Fruit fly (Drosophila melanogaster) whole organism, embryonic: Measurements from ENCODE around the gene arm.

Source experiments
- CG1024 ChIP-seq: fragments of 200-800 bp; sonication (Bioruptor generic); IDR thresholded peaks from 2 replicates; pipeline ENCODE4 v1.3.6; 2022; ENCODE audit warnings: missing biosample characterization, missing genetic modification characterization
- CG11695 ChIP-seq: fragments of 200-800 bp; sonication (Bioruptor generic); IDR thresholded peaks from 3 replicates; pipeline ENCODE4 v1.3.6; 2022; ENCODE audit warnings: missing biosample characterization, missing genetic modification characterization
- CG13287 ChIP-seq: fragments of 200-800 bp; sonication (Bioruptor generic); IDR thresholded peaks from 2 replicates; pipeline ENCODE4 v1.3.6; 2022; ENCODE audit warnings: missing biosample characterization, missing genetic modification characterization; ENCODE audit not compliant: partially characterized antibody
- CG14965 ChIP-seq: fragments of 200-800 bp; sonication (Bioruptor generic); optimal IDR thresholded peaks from 2 replicates; lab custom pipeline; 2016; ENCODE audit warnings: missing biosample characterization, missing genetic modification characterization, borderline replicate concordance
- CG1647 ChIP-seq: fragments of 200-800 bp; sonication (Bioruptor generic); optimal IDR thresholded peaks from 3 replicates; lab custom pipeline; 2016; ENCODE audit warnings: missing biosample characterization, missing genetic modification characterization
- CG30403 ChIP-seq: fragments of 200-800 bp; sonication (Bioruptor generic); optimal IDR thresholded peaks from 3 replicates; lab custom pipeline; 2016; ENCODE audit warnings: missing biosample characterization, missing genetic modification characterization
- CG31441 ChIP-seq: fragments of 200-800 bp; sonication (Bioruptor generic); IDR thresholded peaks from 2 replicates; pipeline ENCODE4 v1.3.6; 2022; ENCODE audit warnings: missing biosample characterization, missing genetic modification characterization
- CG32767 ChIP-seq: fragments of 200-800 bp; sonication (Bioruptor generic); IDR thresholded peaks from 2 replicates; pipeline ENCODE4 v1.3.6; 2022; ENCODE audit warnings: missing biosample characterization, missing genetic modification characterization
- CG34224 ChIP-seq: fragments of 200-800 bp; sonication (Bioruptor generic); IDR thresholded peaks from 3 replicates; pipeline ENCODE4 v1.3.6; 2022; ENCODE audit warnings: missing biosample characterization, missing genetic modification characterization; ENCODE audit not compliant: partially characterized antibody
- CG34422 ChIP-seq: fragments of 200-800 bp; sonication (Bioruptor generic); IDR thresholded peaks from 3 replicates; pipeline ENCODE4 v1.3.6; 2022; ENCODE audit warnings: missing biosample characterization, missing genetic modification characterization
- CG4360 ChIP-seq: fragments of 200-800 bp; sonication (Bioruptor generic); IDR thresholded peaks from 2 replicates; pipeline ENCODE4 v1.3.6; 2022; ENCODE audit warnings: missing biosample characterization, missing genetic modification characterization
- CG5245 ChIP-seq: fragments of 200-800 bp; sonication (Bioruptor generic); optimal IDR thresholded peaks from 3 replicates; lab custom pipeline; 2016; ENCODE audit warnings: missing biosample characterization, missing genetic modification characterization
- CG5953 ChIP-seq: fragments of 200-800 bp; sonication (Bioruptor generic); IDR thresholded peaks from 2 replicates; pipeline ENCODE4 v1.3.6; 2022; ENCODE audit warnings: missing biosample characterization, missing genetic modification characterization
- CG6254 ChIP-seq: fragments of 200-800 bp; sonication (Bioruptor generic); optimal IDR thresholded peaks from 3 replicates; lab custom pipeline; 2017; ENCODE audit warnings: mild to moderate bottlenecking, missing biosample characterization, missing genetic modification reagents, missing genetic modification characterization
- CG7271 ChIP-seq: fragments of 200-800 bp; sonication (Bioruptor generic); optimal IDR thresholded peaks from 2 replicates; lab custom pipeline; 2018; ENCODE audit warnings: missing biosample characterization, mild to moderate bottlenecking, missing genetic modification characterization, moderate library complexity
- CG7928 ChIP-seq: fragments of 200-800 bp; sonication (Bioruptor generic); optimal IDR thresholded peaks from 2 replicates; lab custom pipeline; 2017; ENCODE audit warnings: missing biosample characterization, mild to moderate bottlenecking, missing genetic modification characterization
- CG8924 ChIP-seq: fragments of 200-800 bp; optimal IDR thresholded peaks from 3 replicates; lab custom pipeline; 2019; ENCODE audit warnings: missing biosample characterization, mild to moderate bottlenecking, missing genetic modification characterization, moderate library complexity
- E2f2 ChIP-seq: fragments of 200-800 bp; sonication (Bioruptor generic); IDR thresholded peaks from 2 replicates; pipeline ENCODE4 v1.3.6; 2022; ENCODE audit warnings: missing biosample characterization, missing genetic modification characterization
- Fer2 ChIP-seq: fragments of 200-800 bp; sonication (Bioruptor generic); optimal IDR thresholded peaks from 2 replicates; lab custom pipeline; 2018; ENCODE audit warnings: missing biosample characterization, mild to moderate bottlenecking, missing genetic modification characterization, moderate library complexity
- Hand ChIP-seq: fragments of 200-800 bp; sonication (Bioruptor generic); optimal IDR thresholded peaks from 2 replicates; lab custom pipeline; 2017; ENCODE audit warnings: mild to moderate bottlenecking, missing biosample characterization, missing genetic modification reagents, missing genetic modification characterization
- HmgZ ChIP-seq: fragments of 200-800 bp; sonication (Bioruptor generic); optimal IDR thresholded peaks from 2 replicates; lab custom pipeline; 2018; ENCODE audit warnings: missing biosample characterization, mild to moderate bottlenecking, missing genetic modification characterization
- Hr3 ChIP-seq: fragments of 200-800 bp; sonication (Bioruptor generic); optimal IDR thresholded peaks from 3 replicates; lab custom pipeline; 2016; ENCODE audit warnings: missing biosample characterization, missing genetic modification characterization
- MBD-R2 ChIP-seq: fragments of 200-800 bp; sonication (Bioruptor generic); IDR thresholded peaks from 2 replicates; pipeline ENCODE4 v1.3.6; 2022; ENCODE audit warnings: missing biosample characterization, missing genetic modification characterization
- Nf-YC ChIP-seq: fragments of 200-800 bp; optimal IDR thresholded peaks from 3 replicates; lab custom pipeline; 2019; ENCODE audit warnings: missing biosample characterization, mild to moderate bottlenecking, missing genetic modification characterization, moderate library complexity
- Pdp1 ChIP-seq, 2 experiments: fragments of 200-800 bp; sonication (Bioruptor generic); optimal IDR thresholded peaks; 3 replicates each; lab custom pipeline; 2016; ENCODE audit warnings: missing biosample characterization in 2 of 2, missing genetic modification characterization in 2 of 2, mild to moderate bottlenecking in 1 of 2, moderate library complexity in 1 of 2
- Ptx1 ChIP-seq: fragments of 200-800 bp; sonication (Bioruptor generic); IDR thresholded peaks from 2 replicates; pipeline ENCODE4 v1.3.6; 2022; ENCODE audit warnings: missing biosample characterization, missing genetic modification characterization
- Rx ChIP-seq: fragments of 200-800 bp; sonication (Bioruptor generic); IDR thresholded peaks from 2 replicates; pipeline ENCODE4 v1.3.6; 2022; ENCODE audit warnings: missing biosample characterization, missing genetic modification characterization
- Scr ChIP-seq: fragments of 200-800 bp; sonication (Bioruptor generic); IDR thresholded peaks from 2 replicates; pipeline ENCODE4 v1.3.6; 2022; ENCODE audit warnings: missing biosample characterization, missing genetic modification characterization; ENCODE audit not compliant: partially characterized antibody
- Sox102F ChIP-seq: fragments of 200-800 bp; sonication (Bioruptor generic); optimal IDR thresholded peaks from 2 replicates; lab custom pipeline; 2018; ENCODE audit warnings: missing biosample characterization, mild to moderate bottlenecking, missing genetic modification characterization, moderate library complexity
- TFAM ChIP-seq: fragments of 200-800 bp; sonication (Bioruptor generic); optimal IDR thresholded peaks from 2 replicates; lab custom pipeline; 2017; ENCODE audit warnings: missing biosample characterization, missing genetic modification characterization, inconsistent platforms
- abd-A ChIP-seq: fragments of 200-800 bp; sonication (Bioruptor generic); optimal IDR thresholded peaks from 3 replicates; lab custom pipeline; 2019; ENCODE audit warnings: missing biosample characterization, mild to moderate bottlenecking, missing genetic modification characterization, moderate library complexity
- ase ChIP-seq: fragments of 200-800 bp; sonication (Bioruptor generic); IDR thresholded peaks from 3 replicates; pipeline ENCODE4 v1.3.6; 2022; ENCODE audit warnings: missing biosample characterization, missing genetic modification characterization
- bsh ChIP-seq, 2 experiments: fragments of 200-800 bp; sonication (Bioruptor generic); optimal IDR thresholded peaks; 2 replicates each; lab custom pipeline; 2017 to 2018; ENCODE audit warnings: mild to moderate bottlenecking in 2 of 2, missing biosample characterization in 2 of 2, missing genetic modification characterization in 2 of 2, moderate library complexity in 1 of 2
- chif ChIP-seq, 2 experiments: fragments of 200-800 bp; sonication (Bioruptor generic); optimal IDR thresholded peaks; 3 replicates each; lab custom pipeline; 2016; ENCODE audit warnings: missing biosample characterization in 2 of 2, missing genetic modification characterization in 2 of 2
- chn ChIP-seq: fragments of 200-800 bp; sonication (Bioruptor generic); optimal IDR thresholded peaks from 2 replicates; lab custom pipeline; 2016; ENCODE audit warnings: missing biosample characterization, missing genetic modification characterization
- crc ChIP-seq: fragments of 200-800 bp; sonication (Bioruptor generic); optimal IDR thresholded peaks from 2 replicates; lab custom pipeline; 2016; ENCODE audit warnings: missing biosample characterization, missing genetic modification characterization
- crol ChIP-seq: fragments of 200-800 bp; sonication (Bioruptor generic); IDR thresholded peaks from 2 replicates; pipeline ENCODE4 v1.3.6; 2022; ENCODE audit warnings: missing biosample characterization, missing genetic modification characterization
- dan ChIP-seq: fragments of 200-800 bp; sonication (Bioruptor generic); IDR thresholded peaks from 2 replicates; pipeline ENCODE4 v1.3.6; 2022; ENCODE audit warnings: missing biosample characterization, missing genetic modification characterization
- gce ChIP-seq: fragments of 200-800 bp; sonication (Bioruptor generic); IDR thresholded peaks from 3 replicates; pipeline ENCODE4 v1.3.6; 2022; ENCODE audit warnings: missing biosample characterization, missing genetic modification characterization
- gsb-n ChIP-seq: fragments of 200-800 bp; sonication (Bioruptor generic); optimal IDR thresholded peaks from 3 replicates; lab custom pipeline; 2018; ENCODE audit warnings: missing biosample characterization, mild to moderate bottlenecking, missing genetic modification characterization
- hth ChIP-seq: fragments of >200 bp; optimal IDR thresholded peaks from 2 replicates; lab custom pipeline; 2017; ENCODE audit warnings: inconsistent platforms
- ind ChIP-seq: fragments of 200-800 bp; sonication (Bioruptor generic); optimal IDR thresholded peaks from 3 replicates; lab custom pipeline; 2016; ENCODE audit warnings: missing biosample characterization, missing genetic modification characterization
- ken ChIP-seq: fragments of 200-800 bp; sonication (Bioruptor generic); IDR thresholded peaks from 3 replicates; pipeline ENCODE4 v1.3.6; 2022; ENCODE audit warnings: missing biosample characterization, missing genetic modification characterization
- klu ChIP-seq: fragments of 200-800 bp; sonication (Bioruptor generic); IDR thresholded peaks from 2 replicates; pipeline ENCODE4 v1.3.6; 2022; ENCODE audit warnings: missing biosample characterization, missing genetic modification characterization
- kni ChIP-seq: fragments of 200-800 bp; sonication (Bioruptor generic); optimal IDR thresholded peaks from 3 replicates; lab custom pipeline; 2017; ENCODE audit warnings: mild to moderate bottlenecking, missing biosample characterization, missing genetic modification reagents, missing genetic modification characterization
- onecut ChIP-seq: fragments of 200-800 bp; sonication (Bioruptor generic); IDR thresholded peaks from 2 replicates; pipeline ENCODE4 v1.3.6; 2022; ENCODE audit warnings: missing biosample characterization, missing genetic modification characterization
- phol ChIP-seq: fragments of 200-800 bp; sonication (Bioruptor generic); optimal IDR thresholded peaks from 3 replicates; lab custom pipeline; 2018; ENCODE audit warnings: missing biosample characterization, mild to moderate bottlenecking, missing genetic modification characterization, moderate library complexity
- repo ChIP-seq: fragments of 200-800 bp; sonication (Bioruptor generic); optimal IDR thresholded peaks from 2 replicates; lab custom pipeline; 2016; ENCODE audit warnings: missing biosample characterization, missing genetic modification characterization
- unpg ChIP-seq: fragments of 200-800 bp; sonication (Bioruptor generic); optimal IDR thresholded peaks from 3 replicates; lab custom pipeline; 2018; ENCODE audit warnings: missing biosample characterization, mild to moderate bottlenecking, missing genetic modification characterization, moderate library complexity
- vfl ChIP-seq: fragments of 200-800 bp; sonication (Bioruptor generic); optimal IDR thresholded peaks from 2 replicates; lab custom pipeline; 2016; ENCODE audit warnings: missing biosample characterization, missing genetic modification characterization
- vvl ChIP-seq: fragments of 200-800 bp; sonication (Bioruptor generic); IDR thresholded peaks from 2 replicates; pipeline ENCODE4 v1.3.6; 2022; ENCODE audit warnings: missing biosample characterization, missing genetic modification characterization

The arm gene

DNA sequence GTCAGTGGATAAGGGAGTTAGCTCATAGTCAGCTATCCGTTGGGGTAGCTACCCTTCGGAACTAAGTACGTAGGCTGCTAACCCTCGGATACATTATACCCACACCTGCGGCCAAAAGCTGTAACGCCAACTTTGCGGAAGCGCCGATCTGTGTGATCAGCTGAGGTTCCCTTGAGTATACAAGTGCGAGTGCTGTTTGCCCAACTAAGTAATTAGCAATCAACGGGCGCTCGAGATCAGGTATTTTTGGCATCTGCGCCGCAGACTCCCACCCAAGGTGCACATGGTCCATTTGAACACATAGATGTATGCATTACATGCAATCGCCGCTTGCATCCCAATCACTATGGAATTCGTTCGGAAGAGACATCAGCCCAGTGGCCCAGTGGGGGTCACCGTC lies 46.4 kb downstream of the arm start (continued):
- TF ChIP-seq ken (GFP tag; lab: Robert Waterston, UW): no peak
- peak; percentile 35 for TF ChIP-seq Nf-YC (tag; lab: Kevin White, UChicago)
- TF ChIP-seq klu (GFP tag; lab: Robert Waterston, UW): peak; percentile 32; the same call in 1 of the 2 replicates
- no peak for TF ChIP-seq hth (lab: Kevin White, UChicago)
- TF ChIP-seq vfl (GFP tag; lab: Kevin White, UChicago): no peak
- TF ChIP-seq chif (GFP tag; optimal IDR thresholded peaks at IDR 0.05; lab: Kevin White, UChicago): peak in 1 of 2 experiments; percentile 53
- peak; percentile 50 for TF ChIP-seq crc (GFP tag; lab: Kevin White, UChicago)
- no peak for TF ChIP-seq Hr3 (GFP tag; lab: Kevin White, UChicago)
- 0 out of 2 replicates have a peak, but pooled peaks have one; percentile 13 for TF ChIP-seq CG1024 (GFP tag; lab: Robert Waterston, UW)
- TF ChIP-seq CG34224: no peak
- TF ChIP-seq CG8924 (tag; lab: Kevin White, UChicago): peak; percentile 13
- TF ChIP-seq HmgZ: peak; percentile 84
- peak; percentile 89 for TF ChIP-seq Hand (GFP tag; lab: Kevin White, UChicago)
- peak; percentile 62; the same call in 1 of the 3 replicates for TF ChIP-seq gce (GFP tag; lab: Robert Waterston, UW)
- TF ChIP-seq Fer2 (tag; lab: Kevin White, UChicago): peak; percentile 51
- no peak for TF ChIP-seq Ptx1 (GFP tag; lab: Robert Waterston, UW)
- TF ChIP-seq CG5953 (GFP tag; lab: Robert Waterston, UW): peak; percentile 51; the same call in 1 of the 2 replicates
- peak; percentile 12 for TF ChIP-seq CG1647 (GFP tag; lab: Kevin White, UChicago)
- no peak for TF ChIP-seq abd-A (tag; lab: Kevin White, UChicago)
- TF ChIP-seq kni (GFP tag; lab: Kevin White, UChicago): no peak
- TF ChIP-seq onecut: peak; percentile 44
- TF ChIP-seq repo (GFP tag; lab: Kevin White, UChicago): peak; percentile 34
- TF ChIP-seq Sox102F: peak; percentile 14
- TF ChIP-seq Pdp1 (GFP tag; optimal IDR thresholded peaks at IDR 0.05; lab: Kevin White, UChicago): peak in 1 of 2 experiments; percentile 31
- TF ChIP-seq dan (GFP tag; lab: Robert Waterston, UW): no peak
- no peak for TF ChIP-seq CG34422 (GFP tag; lab: Robert Waterston, UW)
- peak; percentile 53 for TF ChIP-seq CG7928
- TF ChIP-seq ind (GFP tag; lab: Kevin White, UChicago): peak; percentile 10
- no peak for TF ChIP-seq CG31441
- TF ChIP-seq CG7271 (tag; lab: Kevin White, UChicago): no peak
- peak; percentile 51 for TF ChIP-seq E2f2 (GFP tag; lab: Robert Waterston, UW)
- TF ChIP-seq bsh (GFP tag; optimal IDR thresholded peaks at IDR 0.05; lab: Kevin White, UChicago): no peak
- peak; percentile 8 for TF ChIP-seq CG30403 (GFP tag; lab: Kevin White, UChicago)
- TF ChIP-seq crol (GFP tag; lab: Robert Waterston, UW): no peak
- TF ChIP-seq Rx (GFP tag; lab: Robert Waterston, UW): no peak
- TF ChIP-seq CG13287: no peak
- TF ChIP-seq gsb-n (tag; lab: Kevin White, UChicago): no peak
- peak; percentile 36 for TF ChIP-seq unpg (GFP tag; lab: Kevin White, UChicago)
- peak; percentile 50; the same call in 1 of the 2 replicates for TF ChIP-seq vvl (GFP tag; lab: Robert Waterston, UW)
- no peak for TF ChIP-seq chn (GFP tag; lab: Kevin White, UChicago)
- no peak for TF ChIP-seq phol
- 0 out of 2 replicates have a peak, but pooled peaks have one; percentile 51 for TF ChIP-seq CG32767 (GFP tag; lab: Robert Waterston, UW)
- no peak for TF ChIP-seq Scr
- TF ChIP-seq TFAM (GFP tag; lab: Kevin White, UChicago): no peak
- peak; percentile 57; the same call in 2 of the 3 replicates for TF ChIP-seq ase (GFP tag; lab: Robert Waterston, UW)
- peak; percentile 73 for TF ChIP-seq CG11695
- TF ChIP-seq CG14965 (GFP tag; lab: Kevin White, UChicago): peak; percentile 50
- TF ChIP-seq CG5245: no peak
- no peak for TF ChIP-seq CG6254 (GFP tag; lab: Kevin White, UChicago)
- TF ChIP-seq CG4360 (GFP tag; lab: Robert Waterston, UW): no peak
- TF ChIP-seq MBD-R2: peak; percentile 54; the same call in 1 of the 2 replicates
